Worm (Caenorhabditis elegans) whole organism, midembryonic: ENCODE results near the gene F08F8.11.

Source experiments
- T22C8.4 ChIP-seq: fragments of 200-800 bp; sonication (Bioruptor generic); IDR thresholded peaks from 2 replicates; pipeline ENCODE4 v1.3.6; 2022; ENCODE audit warnings: missing genetic modification characterization, missing compliant biosample characterization
- cog-1 ChIP-seq: sonication (generic microtip); optimal IDR thresholded peaks from 2 replicates; lab custom pipeline; 2016; ENCODE audit warnings: missing genetic modification characterization, missing compliant biosample characterization
- flt-1 ChIP-seq: fragments of 200-800 bp; sonication (Bioruptor generic); IDR thresholded peaks from 2 replicates; pipeline ENCODE4 v1.3.6; 2022; ENCODE audit warnings: missing genetic modification characterization, missing compliant biosample characterization
- klf-2 ChIP-seq: fragments of 200-800 bp; sonication (Bioruptor generic); conservative IDR thresholded peaks from 2 replicates; pipeline ENCODE4 v1.3.6; 2022; ENCODE audit warnings: missing genetic modification reagents, missing genetic modification characterization, missing compliant biosample characterization
- med-1 ChIP-seq: sonication (generic microtip); optimal IDR thresholded peaks from 2 replicates; lab custom pipeline; 2017; ENCODE audit warnings: missing genetic modification characterization, mild to moderate bottlenecking, missing compliant biosample characterization, antibody characterized with exemption, missing genetic modification reagents; ENCODE audit not compliant: insufficient read depth
- ref-1 ChIP-seq: fragments of 200-800 bp; sonication (Bioruptor generic); conservative IDR thresholded peaks from 2 replicates; pipeline ENCODE4 v1.3.6; 2022; ENCODE audit warnings: missing genetic modification reagents, missing genetic modification characterization, missing compliant biosample characterization
- tab-1 ChIP-seq: fragments of 200-800 bp; sonication (Bioruptor generic); IDR thresholded peaks from 2 replicates; pipeline ENCODE4 v1.3.6; 2022; ENCODE audit warnings: missing genetic modification characterization, missing compliant biosample characterization
- ztf-23 ChIP-seq: fragments of 200-800 bp; sonication (Bioruptor generic); IDR thresholded peaks from 2 replicates; pipeline ENCODE4 v1.3.6; 2022; ENCODE audit warnings: missing genetic modification reagents, missing genetic modification characterization, missing compliant biosample characterization
- ztf-29 ChIP-seq: fragments of 200-800 bp; sonication (Bioruptor generic); IDR thresholded peaks from 2 replicates; pipeline ENCODE4 v1.3.6; 2022; ENCODE audit warnings: missing genetic modification reagents, missing genetic modification characterization, missing compliant biosample characterization

The F08F8.11 gene

DNA sequence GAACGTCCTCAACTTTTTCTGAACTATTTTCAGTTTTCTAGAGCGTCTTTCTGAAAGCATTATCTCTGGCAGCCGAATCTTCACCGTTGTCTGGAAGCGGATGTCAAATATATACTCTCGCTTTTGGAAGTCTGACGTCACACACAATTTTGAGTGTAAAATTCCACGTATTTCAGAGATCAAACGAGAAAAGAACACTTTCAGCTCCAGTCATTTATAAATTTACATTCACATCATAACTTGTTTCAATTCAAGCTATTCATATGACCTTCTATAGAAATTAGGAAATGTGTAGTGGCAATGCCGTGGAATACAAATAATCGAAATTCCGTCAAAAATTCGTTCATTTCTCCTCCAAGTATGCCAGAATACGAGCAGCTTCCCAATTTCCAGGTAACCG is at the start of gene F08F8.11:
Gene F08F8.11 (plus strand): TSS at position 301 of the 400 bp plus-strand sequence.
- TF ChIP-seq tab-1 (GFP tag; lab: Robert Waterston, UW) (no peak), ref-1 (no peak), med-1 (no peak), T22C8.4 (GFP tag; lab: Robert Waterston, UW) (no peak), klf-2 (GFP tag; lab: Robert Waterston, UW) (no peak), cog-1 (no peak), flt-1 (GFP tag; lab: Robert Waterston, UW) (no peak), ztf-29 (GFP tag; lab: Robert Waterston, UW) (no peak), ztf-23 (no peak)

ce11 chrIII:7317354-7317753 is 48.3 kb upstream of the F08F8.11 start:
- TF ChIP-seq tab-1 (GFP tag; lab: Robert Waterston, UW) (no peak), cog-1 (peak; percentile 7)

DNA sequence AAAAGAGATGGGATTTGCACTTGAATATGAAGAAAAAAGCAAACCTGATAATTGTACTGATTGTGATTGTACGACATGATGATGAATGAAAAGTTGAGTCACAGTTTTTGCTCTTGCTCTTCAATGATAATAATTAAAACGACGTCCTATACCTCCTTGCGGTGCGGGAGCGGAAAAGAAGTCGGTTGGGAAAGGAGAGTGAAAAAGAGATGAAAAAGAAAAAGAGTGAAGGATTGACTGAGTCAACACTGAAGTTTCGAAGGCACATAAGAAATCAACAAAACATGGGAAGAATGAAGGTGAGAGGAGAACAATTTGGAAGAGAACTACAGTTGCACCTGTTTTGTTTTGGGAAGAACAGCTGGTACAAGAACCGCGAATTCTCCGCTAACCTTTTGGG is 46.3 kb upstream of the F08F8.11 start, which contains the start of gene F56C9.8:
Gene F56C9.8 (minus strand): TSS at position 120 of the 400 bp plus-strand sequence.
- no peak for TF ChIP-seq ztf-29 (GFP tag; lab: Robert Waterston, UW)
- no peak for TF ChIP-seq T22C8.4 (GFP tag; lab: Robert Waterston, UW)

ce11 chrIII:7322018-7322417 is 43.7 kb upstream of the F08F8.11 start:
- TF ChIP-seq klf-2 (GFP tag; lab: Robert Waterston, UW) (no peak), tab-1 (GFP tag; lab: Robert Waterston, UW) (no peak), flt-1 (GFP tag; lab: Robert Waterston, UW) (no peak), T22C8.4 (GFP tag; lab: Robert Waterston, UW) (no peak), ref-1 (no peak), ztf-23 (no peak), cog-1 (no peak), ztf-29 (GFP tag; lab: Robert Waterston, UW) (no peak), med-1 (no peak)

ce11 chrIII:7323331-7323730 is 42.4 kb upstream of the F08F8.11 start:
- no peak for TF ChIP-seq T22C8.4 (GFP tag; lab: Robert Waterston, UW)
- no peak for TF ChIP-seq ztf-29 (GFP tag; lab: Robert Waterston, UW)
- TF ChIP-seq flt-1 (GFP tag; lab: Robert Waterston, UW) = no peak
- TF ChIP-seq ref-1 = no peak
- TF ChIP-seq med-1 = no peak
- TF ChIP-seq klf-2 (GFP tag; lab: Robert Waterston, UW) = no peak
- no peak for TF ChIP-seq cog-1
- no peak for TF ChIP-seq ztf-23
- TF ChIP-seq tab-1 (GFP tag; lab: Robert Waterston, UW) = no peak

ce11 chrIII:7329155-7329732 is 36.5 kb upstream of the F08F8.11 start, which contains the start of gene lab-2:
TSS of gene lab-2 (minus strand) at chrIII:7329607.
- no peak for TF ChIP-seq ref-1
- TF ChIP-seq flt-1 (GFP tag; lab: Robert Waterston, UW) = no peak
- no peak for TF ChIP-seq T22C8.4 (GFP tag; lab: Robert Waterston, UW)
- TF ChIP-seq ztf-29 (GFP tag; lab: Robert Waterston, UW) = no peak
- no peak for TF ChIP-seq klf-2 (GFP tag; lab: Robert Waterston, UW)
- no peak for TF ChIP-seq med-1
- no peak for TF ChIP-seq ztf-23
- TF ChIP-seq tab-1 (GFP tag; lab: Robert Waterston, UW) = no peak
- no peak for TF ChIP-seq cog-1

ce11 chrIII:7331671-7332070 is 34.0 kb upstream of the F08F8.11 start:
- TF ChIP-seq T22C8.4 (GFP tag; lab: Robert Waterston, UW) = no peak
- no peak for TF ChIP-seq ztf-29 (GFP tag; lab: Robert Waterston, UW)
- no peak for TF ChIP-seq klf-2 (GFP tag; lab: Robert Waterston, UW)
- no peak for TF ChIP-seq flt-1 (GFP tag; lab: Robert Waterston, UW)
- no peak for TF ChIP-seq tab-1 (GFP tag; lab: Robert Waterston, UW)
- no peak for TF ChIP-seq ref-1
- no peak for TF ChIP-seq med-1
- TF ChIP-seq cog-1 = no peak
- TF ChIP-seq ztf-23 = no peak

DNA sequence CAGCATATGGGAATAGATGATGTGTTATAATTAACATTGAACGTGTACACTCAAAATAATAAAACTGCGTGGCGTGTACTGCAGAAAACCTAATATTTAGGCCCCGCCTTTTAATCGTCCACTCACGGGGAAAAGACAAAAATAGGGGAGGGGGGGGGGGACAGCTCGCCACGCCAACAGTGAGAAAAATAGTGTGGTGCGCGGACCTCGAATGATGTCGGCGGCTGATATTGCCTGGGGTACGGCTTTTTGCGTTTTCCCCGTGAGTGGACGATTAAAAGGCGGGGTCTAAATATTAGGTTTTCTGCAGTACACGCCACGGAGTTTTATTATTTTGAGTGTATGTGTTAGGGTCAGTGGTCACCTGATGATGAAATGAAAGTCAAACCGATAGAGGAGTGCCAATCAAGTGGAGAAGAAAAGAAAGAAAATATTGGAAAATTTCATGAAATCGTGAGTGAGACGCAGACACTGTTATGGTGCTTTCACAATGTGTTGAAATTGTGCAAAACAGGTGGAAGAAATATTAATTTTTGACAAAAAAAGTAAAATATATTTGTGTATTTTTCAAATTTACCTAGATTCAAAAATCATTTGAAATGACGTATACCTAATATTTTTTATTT is 31.7 kb upstream of the F08F8.11 start:
- 0 out of 2 replicates have a peak, but pooled peaks have one; percentile 42 for TF ChIP-seq flt-1 (GFP tag; lab: Robert Waterston, UW)

ce11 chrIII:7335220-7335619 is 30.5 kb upstream of the F08F8.11 start, which contains the start of gene F56C9.10:
TSS of gene F56C9.10 (minus strand) at chrIII:7335316.
- TF ChIP-seq ztf-29 (GFP tag; lab: Robert Waterston, UW) (no peak), ztf-23 (peak; percentile 65; the same call in 1 of the 2 replicates)

DNA sequence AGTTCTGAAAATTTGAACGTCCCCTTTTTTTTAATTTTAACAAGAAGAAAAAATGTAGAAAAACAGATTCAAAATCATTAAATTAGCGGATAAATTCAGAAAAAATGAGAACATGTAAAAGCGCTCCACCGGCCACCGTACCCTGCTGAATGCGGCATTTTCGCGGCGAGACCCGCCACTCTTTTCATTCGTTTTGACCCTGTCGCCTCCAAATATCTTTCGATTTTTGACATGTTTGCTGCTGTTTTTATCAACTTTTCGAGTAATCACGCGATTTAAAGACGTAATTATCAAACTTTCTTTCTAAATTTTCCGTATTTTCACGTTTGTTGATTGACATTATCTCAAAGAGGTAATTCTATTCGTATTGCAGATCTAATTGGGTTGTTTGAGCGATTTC is 29.5 kb upstream of the F08F8.11 start, which contains the start of gene gsp-2:
Gene gsp-2 (plus strand): TSS at position 374 of the 400 bp plus-strand sequence.
- TF ChIP-seq flt-1 (GFP tag; lab: Robert Waterston, UW) = peak; percentile 63
- no peak for TF ChIP-seq cog-1

ce11 chrIII:7338009-7338408 is 27.7 kb upstream of the F08F8.11 start:
- TF ChIP-seq ztf-29 (GFP tag; lab: Robert Waterston, UW) (no peak), klf-2 (GFP tag; lab: Robert Waterston, UW) (no peak), flt-1 (GFP tag; lab: Robert Waterston, UW) (no peak), tab-1 (GFP tag; lab: Robert Waterston, UW) (no peak), cog-1 (no peak), ztf-23 (no peak), ref-1 (no peak), med-1 (no peak), T22C8.4 (GFP tag; lab: Robert Waterston, UW) (no peak)
